Fruit fly (Drosophila melanogaster): Measurements from ENCODE around the gene Kap3.

Kap3 gene

dm6 chrX:11322659-11323058, 17.2 kb downstream of the Kap3 start:
- TF ChIP-seq CG17801 (GFP tag; optimal IDR thresholded peaks at IDR 0.05; ENCODE audit: partially characterized antibody), result no peak

dm6 chrX:11322257-11322656, 17.6 kb downstream of the Kap3 start, which contains the start of gene sisA:
Gene sisA, minus strand, starts transcription at chrX:11322357.
- no peak for TF ChIP-seq CG17801 (GFP tag; optimal IDR thresholded peaks at IDR 0.05; ENCODE audit: partially characterized antibody)

- no peak for TF ChIP-seq CG17801 (GFP tag; optimal IDR thresholded peaks at IDR 0.05; ENCODE audit: partially characterized antibody)
These were observed 20.0 kb downstream of the Kap3 start for dm6 chrX:11319916-11320315.

dm6 chrX:11311108-11311507, 28.8 kb downstream of the Kap3 start, which contains the start of gene Ir10a:
Gene Ir10a, minus strand, starts transcription at chrX:11311208.
- no peak for TF ChIP-seq CG17801 (GFP tag; optimal IDR thresholded peaks at IDR 0.05; ENCODE audit: partially characterized antibody)

- no peak for TF ChIP-seq CG17801 (GFP tag; optimal IDR thresholded peaks at IDR 0.05; ENCODE audit: partially characterized antibody)
These were observed 37.2 kb downstream of the Kap3 start, which contains the start of gene CG44422 for dm6 chrX:11302683-11303082. Gene CG44422, minus strand, starts transcription at chrX:11302783.

- TF ChIP-seq CG17801 (GFP tag; optimal IDR thresholded peaks at IDR 0.05; ENCODE audit: partially characterized antibody), result no peak
These were observed 44.4 kb downstream of the Kap3 start for dm6 chrX:11295412-11296006.

dm6 chrX:11293567-11293966, 46.3 kb downstream of the Kap3 start:
- no peak for TF ChIP-seq CG17801 (GFP tag; optimal IDR thresholded peaks at IDR 0.05; ENCODE audit: partially characterized antibody)

- TF ChIP-seq CG17801 (GFP tag; optimal IDR thresholded peaks at IDR 0.05; ENCODE audit: partially characterized antibody), result no peak
These were observed 54.9 kb downstream of the Kap3 start for dm6 chrX:11284993-11285392.

All from ovary, adult (tissue).